Worm (Caenorhabditis elegans) whole organism, midembryonic: ENCODE measurements around the gene aak-2.

Source experiments
- T22C8.4 ChIP-seq: fragments of 200-800 bp; sonication (Bioruptor generic); IDR thresholded peaks from 2 replicates; pipeline ENCODE4 v1.3.6; 2022; ENCODE audit warnings: missing genetic modification characterization, missing compliant biosample characterization
- cog-1 ChIP-seq: sonication (generic microtip); optimal IDR thresholded peaks from 2 replicates; lab custom pipeline; 2016; ENCODE audit warnings: missing genetic modification characterization, missing compliant biosample characterization
- flt-1 ChIP-seq: fragments of 200-800 bp; sonication (Bioruptor generic); IDR thresholded peaks from 2 replicates; pipeline ENCODE4 v1.3.6; 2022; ENCODE audit warnings: missing genetic modification characterization, missing compliant biosample characterization
- klf-2 ChIP-seq: fragments of 200-800 bp; sonication (Bioruptor generic); conservative IDR thresholded peaks from 2 replicates; pipeline ENCODE4 v1.3.6; 2022; ENCODE audit warnings: missing genetic modification reagents, missing genetic modification characterization, missing compliant biosample characterization
- med-1 ChIP-seq: sonication (generic microtip); optimal IDR thresholded peaks from 2 replicates; lab custom pipeline; 2017; ENCODE audit warnings: missing genetic modification characterization, mild to moderate bottlenecking, missing compliant biosample characterization, antibody characterized with exemption, missing genetic modification reagents; ENCODE audit not compliant: insufficient read depth
- ref-1 ChIP-seq: fragments of 200-800 bp; sonication (Bioruptor generic); conservative IDR thresholded peaks from 2 replicates; pipeline ENCODE4 v1.3.6; 2022; ENCODE audit warnings: missing genetic modification reagents, missing genetic modification characterization, missing compliant biosample characterization
- ztf-23 ChIP-seq: fragments of 200-800 bp; sonication (Bioruptor generic); IDR thresholded peaks from 2 replicates; pipeline ENCODE4 v1.3.6; 2022; ENCODE audit warnings: missing genetic modification reagents, missing genetic modification characterization, missing compliant biosample characterization
- ztf-29 ChIP-seq: fragments of 200-800 bp; sonication (Bioruptor generic); IDR thresholded peaks from 2 replicates; pipeline ENCODE4 v1.3.6; 2022; ENCODE audit warnings: missing genetic modification reagents, missing genetic modification characterization, missing compliant biosample characterization

DNA sequence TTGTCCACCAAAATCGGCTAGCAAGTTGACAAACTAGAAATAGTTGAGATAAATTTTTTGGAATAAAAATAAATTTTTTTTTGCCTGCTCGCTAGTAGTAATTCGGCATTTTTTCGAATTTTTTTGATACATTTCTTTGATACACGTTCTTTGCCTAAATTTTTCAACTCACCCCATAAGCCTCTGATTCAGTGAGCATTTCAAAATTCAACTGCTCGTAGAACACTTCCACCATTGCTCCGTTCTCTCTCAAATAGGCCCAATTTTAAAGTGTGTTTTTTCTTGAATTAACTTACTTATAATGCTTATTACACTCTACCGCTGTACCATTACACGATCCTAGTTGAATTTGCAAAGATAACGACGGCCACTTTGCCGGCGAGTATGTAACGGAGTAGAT is 7.7 kb downstream of the aak-2 start:
- TF ChIP-seq T22C8.4 (GFP tag; lab: Robert Waterston, UW) (no peak), med-1 (GFP tag; lab: Kevin White, UChicago) (no peak), ref-1 (GFP tag; lab: Robert Waterston, UW) (no peak), flt-1 (GFP tag; lab: Robert Waterston, UW) (no peak), ztf-23 (GFP tag; lab: Robert Waterston, UW) (no peak), ztf-29 (GFP tag; lab: Robert Waterston, UW) (no peak), klf-2 (GFP tag; lab: Robert Waterston, UW) (no peak), cog-1 (tag; lab: Kevin White, UChicago) (no peak)
